Fruit fly (Drosophila melanogaster): Measurements from ENCODE around the gene osi.

DNA sequence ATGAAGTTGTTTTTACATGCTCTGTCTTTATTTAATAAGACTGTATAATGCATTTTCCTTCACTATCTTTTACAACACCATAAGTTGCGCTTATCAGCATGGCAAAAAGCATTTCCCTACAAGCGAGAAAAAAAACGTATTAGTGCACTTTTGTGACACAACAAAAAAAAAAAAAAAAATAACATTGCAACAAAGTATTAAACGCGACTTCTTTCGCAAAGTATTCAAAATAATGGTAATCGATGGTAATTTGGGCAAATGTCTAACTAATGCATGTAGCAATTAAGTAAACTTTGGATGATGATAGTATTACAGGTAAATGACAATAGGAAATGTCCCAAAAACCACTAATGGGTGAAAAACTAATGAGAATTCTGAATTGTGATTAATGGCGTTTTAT lies 39.8 kb downstream of the osi start:
- TF ChIP-seq usp (GFP tag; optimal IDR thresholded peaks at IDR 0.05) (no peak), fru (GFP tag; optimal IDR thresholded peaks at IDR 0.05) (no peak)
